Worm (Caenorhabditis elegans) whole organism, midembryonic: Measurements from ENCODE around the gene scav-2.

Experiments
- T22C8.4 ChIP-seq: fragments of 200-800 bp; sonication (Bioruptor generic); IDR thresholded peaks from 2 replicates; pipeline ENCODE4 v1.3.6; 2022; ENCODE audit warnings: missing genetic modification characterization, missing compliant biosample characterization
- cog-1 ChIP-seq: sonication (generic microtip); optimal IDR thresholded peaks from 2 replicates; lab custom pipeline; 2016; ENCODE audit warnings: missing genetic modification characterization, missing compliant biosample characterization
- flt-1 ChIP-seq: fragments of 200-800 bp; sonication (Bioruptor generic); IDR thresholded peaks from 2 replicates; pipeline ENCODE4 v1.3.6; 2022; ENCODE audit warnings: missing genetic modification characterization, missing compliant biosample characterization
- klf-2 ChIP-seq: fragments of 200-800 bp; sonication (Bioruptor generic); conservative IDR thresholded peaks from 2 replicates; pipeline ENCODE4 v1.3.6; 2022; ENCODE audit warnings: missing genetic modification reagents, missing genetic modification characterization, missing compliant biosample characterization
- med-1 ChIP-seq: sonication (generic microtip); optimal IDR thresholded peaks from 2 replicates; lab custom pipeline; 2017; ENCODE audit warnings: missing genetic modification characterization, mild to moderate bottlenecking, missing compliant biosample characterization, antibody characterized with exemption, missing genetic modification reagents; ENCODE audit not compliant: insufficient read depth
- ref-1 ChIP-seq: fragments of 200-800 bp; sonication (Bioruptor generic); conservative IDR thresholded peaks from 2 replicates; pipeline ENCODE4 v1.3.6; 2022; ENCODE audit warnings: missing genetic modification reagents, missing genetic modification characterization, missing compliant biosample characterization
- tab-1 ChIP-seq: fragments of 200-800 bp; sonication (Bioruptor generic); IDR thresholded peaks from 2 replicates; pipeline ENCODE4 v1.3.6; 2022; ENCODE audit warnings: missing genetic modification characterization, missing compliant biosample characterization
- ztf-23 ChIP-seq: fragments of 200-800 bp; sonication (Bioruptor generic); IDR thresholded peaks from 2 replicates; pipeline ENCODE4 v1.3.6; 2022; ENCODE audit warnings: missing genetic modification reagents, missing genetic modification characterization, missing compliant biosample characterization
- ztf-29 ChIP-seq: fragments of 200-800 bp; sonication (Bioruptor generic); IDR thresholded peaks from 2 replicates; pipeline ENCODE4 v1.3.6; 2022; ENCODE audit warnings: missing genetic modification reagents, missing genetic modification characterization, missing compliant biosample characterization

Gene scav-2

ce11 chrIII:13526191-13526590 lies 28.9 kb downstream of the scav-2 start:
- TF ChIP-seq cog-1 (no peak), tab-1 (no peak), flt-1 (GFP tag; lab: Robert Waterston, UW) (no peak), ref-1 (GFP tag; lab: Robert Waterston, UW) (no peak), ztf-23 (no peak), med-1 (GFP tag; lab: Kevin White, UChicago) (no peak), T22C8.4 (no peak), ztf-29 (GFP tag; lab: Robert Waterston, UW) (no peak), klf-2 (GFP tag; lab: Robert Waterston, UW) (no peak)

ce11 chrIII:13525118-13525839 lies 29.9 kb downstream of the scav-2 start:
- no peak for TF ChIP-seq tab-1
- TF ChIP-seq med-1 (GFP tag; lab: Kevin White, UChicago), result no peak
- TF ChIP-seq flt-1 (GFP tag; lab: Robert Waterston, UW), result no peak
- no peak for TF ChIP-seq klf-2 (GFP tag; lab: Robert Waterston, UW)
- no peak for TF ChIP-seq T22C8.4
- no peak for TF ChIP-seq ref-1 (GFP tag; lab: Robert Waterston, UW)
- TF ChIP-seq ztf-29 (GFP tag; lab: Robert Waterston, UW), result no peak
- TF ChIP-seq cog-1, result no peak
- no peak for TF ChIP-seq ztf-23

ce11 chrIII:13524021-13524420 lies 31.1 kb downstream of the scav-2 start, which contains the start of gene pod-1:
pod-1 (minus strand) TSS chrIII:13524121.
- TF ChIP-seq med-1 (GFP tag; lab: Kevin White, UChicago) (no peak), ztf-29 (GFP tag; lab: Robert Waterston, UW) (no peak), T22C8.4 (no peak)

ce11 chrIII:13518437-13518836 lies 36.7 kb downstream of the scav-2 start:
- TF ChIP-seq ref-1 (GFP tag; lab: Robert Waterston, UW) (no peak), cog-1 (no peak), tab-1 (no peak), ztf-29 (GFP tag; lab: Robert Waterston, UW) (no peak), flt-1 (GFP tag; lab: Robert Waterston, UW) (no peak), ztf-23 (no peak), med-1 (GFP tag; lab: Kevin White, UChicago) (no peak), klf-2 (GFP tag; lab: Robert Waterston, UW) (no peak), T22C8.4 (no peak)

- peak; percentile 70 for TF ChIP-seq T22C8.4
- no peak for TF ChIP-seq flt-1 (GFP tag; lab: Robert Waterston, UW)
- no peak for TF ChIP-seq tab-1
- TF ChIP-seq klf-2 (GFP tag; lab: Robert Waterston, UW), result no peak
- no peak for TF ChIP-seq ref-1 (GFP tag; lab: Robert Waterston, UW)
Observed at ce11 chrIII:13514470-13514869, 40.7 kb downstream of the scav-2 start, which contains the start of gene mlh-1. mlh-1 (minus strand) TSS chrIII:13514570.

ce11 chrIII:13510753-13511152 lies 44.4 kb downstream of the scav-2 start:
- TF ChIP-seq med-1 (GFP tag; lab: Kevin White, UChicago) (no peak), ztf-23 (no peak), tab-1 (no peak), klf-2 (GFP tag; lab: Robert Waterston, UW) (no peak), flt-1 (GFP tag; lab: Robert Waterston, UW) (no peak), cog-1 (no peak), ref-1 (GFP tag; lab: Robert Waterston, UW) (no peak)

- no peak for TF ChIP-seq ztf-29 (GFP tag; lab: Robert Waterston, UW)
- TF ChIP-seq tab-1, result no peak
- TF ChIP-seq ref-1 (GFP tag; lab: Robert Waterston, UW), result no peak
- TF ChIP-seq flt-1 (GFP tag; lab: Robert Waterston, UW), result no peak
- no peak for TF ChIP-seq klf-2 (GFP tag; lab: Robert Waterston, UW)
- TF ChIP-seq ztf-23, result no peak
- TF ChIP-seq T22C8.4, result no peak
- TF ChIP-seq med-1 (GFP tag; lab: Kevin White, UChicago), result no peak
- no peak for TF ChIP-seq cog-1
Observed at ce11 chrIII:13505718-13506117, 49.4 kb downstream of the scav-2 start, which contains the start of gene T28A8.3. T28A8.3 (plus strand) TSS chrIII:13506018.

- no peak for TF ChIP-seq T22C8.4
- no peak for TF ChIP-seq flt-1 (GFP tag; lab: Robert Waterston, UW)
- TF ChIP-seq ztf-23, result no peak
- TF ChIP-seq med-1 (GFP tag; lab: Kevin White, UChicago), result no peak
- TF ChIP-seq ref-1 (GFP tag; lab: Robert Waterston, UW), result no peak
- no peak for TF ChIP-seq klf-2 (GFP tag; lab: Robert Waterston, UW)
- TF ChIP-seq cog-1, result no peak
- no peak for TF ChIP-seq tab-1
- TF ChIP-seq ztf-29 (GFP tag; lab: Robert Waterston, UW), result no peak
Observed at ce11 chrIII:13503379-13503778, 51.8 kb downstream of the scav-2 start, which contains the start of gene T28A8.4. T28A8.4 (plus strand) TSS chrIII:13503679.

ce11 chrIII:13502513-13502912 lies 52.6 kb downstream of the scav-2 start, which contains the start of gene T28A8.8:
T28A8.8 (plus strand) TSS chrIII:13502813.
- TF ChIP-seq tab-1 (no peak), cog-1 (no peak), med-1 (GFP tag; lab: Kevin White, UChicago) (no peak), T22C8.4 (no peak), ref-1 (GFP tag; lab: Robert Waterston, UW) (no peak), klf-2 (GFP tag; lab: Robert Waterston, UW) (no peak), ztf-23 (no peak), flt-1 (GFP tag; lab: Robert Waterston, UW) (no peak), ztf-29 (GFP tag; lab: Robert Waterston, UW) (no peak)

- TF ChIP-seq flt-1 (GFP tag; lab: Robert Waterston, UW), result no peak
- no peak for TF ChIP-seq cog-1
- no peak for TF ChIP-seq T22C8.4
- no peak for TF ChIP-seq tab-1
- TF ChIP-seq ztf-23, result no peak
- no peak for TF ChIP-seq ref-1 (GFP tag; lab: Robert Waterston, UW)
- no peak for TF ChIP-seq med-1 (GFP tag; lab: Kevin White, UChicago)
- no peak for TF ChIP-seq klf-2 (GFP tag; lab: Robert Waterston, UW)
- no peak for TF ChIP-seq ztf-29 (GFP tag; lab: Robert Waterston, UW)
Observed at ce11 chrIII:13501599-13501998, 53.5 kb downstream of the scav-2 start, which contains the start of gene T28A8.5. T28A8.5 (plus strand) TSS chrIII:13501630.
